Worm (Caenorhabditis elegans): Measurements from ENCODE around the gene chin-1.

The chin-1 gene

DNA sequence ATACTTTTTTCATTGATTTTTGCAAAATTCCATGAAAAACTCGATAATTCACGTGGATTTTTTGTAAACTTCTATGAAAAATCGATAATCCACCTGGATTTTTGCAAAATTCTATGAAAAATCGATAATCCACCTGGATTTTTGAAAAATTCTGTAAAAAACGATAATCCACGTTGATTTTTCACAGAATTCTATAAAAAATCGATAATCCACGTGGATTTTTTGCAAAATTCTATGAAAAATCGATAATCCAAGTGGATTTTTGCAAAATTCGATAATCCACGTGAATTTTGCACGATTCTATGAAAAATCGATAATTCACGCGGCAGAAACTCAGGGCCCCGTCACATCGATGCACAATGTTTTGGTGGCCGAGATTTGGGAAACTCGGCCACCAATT, 21.1 kb upstream of the chin-1 start:
- TF ChIP-seq F37B4.10 (GFP tag; IDR thresholded peaks at IDR 0.05) (no peak), dox-1 (GFP tag; IDR thresholded peaks at IDR 0.05) (no peak), die-1 (tag; optimal IDR thresholded peaks at IDR 0.05) (no peak), lsl-1 (GFP tag; optimal IDR thresholded peaks at IDR 0.05) (no peak), ztf-25 (GFP tag; IDR thresholded peaks at IDR 0.05) (no peak), ztf-28 (GFP tag; IDR thresholded peaks at IDR 0.05) (no peak), hmg-20 (GFP tag; IDR thresholded peaks at IDR 0.05) (no peak), B0019.2 (GFP tag; conservative IDR thresholded peaks at IDR 0.05) (no peak), snpc-3.4 (tag; optimal IDR thresholded peaks at IDR 0.05) (no peak), lin-54 (GFP tag; optimal IDR thresholded peaks at IDR 0.05) (no peak), snpc-1.3 (tag; optimal IDR thresholded peaks at IDR 0.05; ENCODE audit: insufficient read depth) (no peak), atf-7 (tag; optimal IDR thresholded peaks at IDR 0.05) (no peak), hmg-1.2 (GFP tag; IDR thresholded peaks at IDR 0.05) (no peak), ceh-100 (GFP tag; IDR thresholded peaks at IDR 0.05) (no peak), bed-2 (GFP tag; IDR thresholded peaks at IDR 0.05) (no peak), attf-5 (GFP tag; optimal IDR thresholded peaks at IDR 0.05) (no peak), Y53G8AR.9 (GFP tag; conservative IDR thresholded peaks at IDR 0.05) (no peak), tlf-1 (GFP tag; optimal IDR thresholded peaks at IDR 0.05) (no peak)

- TF ChIP-seq ceh-27 (GFP tag; optimal IDR thresholded peaks at IDR 0.05) (no peak), zfh-2 (GFP tag; conservative IDR thresholded peaks at IDR 0.05) (peak; percentile 55)
These were observed 17.1 kb upstream of the chin-1 start for ce11 chrIII:1054096-1054495.

DNA sequence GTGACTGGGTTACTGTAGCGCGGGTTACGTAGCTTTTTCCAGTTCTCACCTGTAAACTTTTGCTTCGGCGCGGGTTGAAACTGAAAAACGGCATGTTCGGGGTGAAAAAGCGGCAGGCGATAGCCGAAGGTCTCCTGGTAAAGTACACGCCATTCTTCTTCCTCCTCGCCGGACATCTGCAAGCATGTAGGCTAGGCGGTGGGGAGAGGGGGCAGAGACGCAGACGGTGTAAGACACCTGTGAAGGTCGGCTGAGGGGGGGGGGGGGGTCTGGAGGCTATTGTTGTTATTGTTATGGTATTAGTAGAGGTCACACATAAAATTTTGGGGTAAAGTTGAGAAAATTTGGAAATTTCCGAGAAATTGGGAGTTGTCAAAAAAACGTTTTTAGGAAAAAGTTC, 16.1 kb upstream of the chin-1 start, which contains the start of gene fbxo-11.2:
fbxo-11.2 (minus strand) TSS at position 176 of the 400 bp plus-strand sequence.
- TF ChIP-seq egrh-3 (GFP tag; IDR thresholded peaks at IDR 0.05) (peak; percentile 80; the same call in 1 of the 2 replicates), nfya-2 (GFP tag; IDR thresholded peaks at IDR 0.05) (no peak), F10E7.11 (tag; optimal IDR thresholded peaks at IDR 0.05) (no peak), zfh-2 (GFP tag; conservative IDR thresholded peaks at IDR 0.05) (peak; percentile 88), cebp-1 (GFP tag; IDR thresholded peaks at IDR 0.05) (no peak), cebp-1 (tag; optimal IDR thresholded peaks at IDR 0.05) (peak; percentile 9), mcd-1 (GFP tag; IDR thresholded peaks at IDR 0.05) (0 out of 2 replicates have a peak, but pooled peaks have one; percentile 21), aptf-2 (GFP tag; conservative IDR thresholded peaks at IDR 0.05) (no peak), F37B4.10 (GFP tag; IDR thresholded peaks at IDR 0.05) (no peak), hmg-1.2 (GFP tag; IDR thresholded peaks at IDR 0.05) (peak; percentile 34; the same call in 1 of the 2 replicates)

DNA sequence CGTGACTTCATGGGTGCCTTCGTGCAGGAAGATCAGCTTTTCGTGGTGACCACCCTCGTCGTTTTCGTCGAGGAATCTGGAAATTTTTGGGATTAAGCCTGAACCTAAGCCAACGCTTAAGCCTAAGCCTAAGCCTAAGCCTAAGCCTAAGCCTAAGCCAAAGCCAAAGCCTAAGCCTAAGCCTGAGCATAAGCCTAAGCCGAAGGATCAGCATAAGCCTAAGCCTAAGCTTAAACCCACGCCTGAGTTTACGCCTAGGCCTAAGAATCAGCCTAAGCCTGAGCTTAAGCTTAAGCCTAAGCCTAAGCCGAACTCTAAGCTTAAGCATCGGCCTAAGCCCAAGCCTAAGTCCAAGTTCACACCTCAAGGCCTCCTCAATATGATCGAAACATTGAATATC, 15.3 kb upstream of the chin-1 start:
- TF ChIP-seq zfh-2 (GFP tag; conservative IDR thresholded peaks at IDR 0.05) (0 out of 2 replicates have a peak, but pooled peaks have one; percentile 21), Y79H2A.3 (GFP tag; conservative IDR thresholded peaks at IDR 0.05) (no peak)

- TF ChIP-seq let-526 (GFP tag; IDR thresholded peaks at IDR 0.05) (no peak), T07F8.4 (tag; optimal IDR thresholded peaks at IDR 0.05) (no peak), tlf-1 (GFP tag; optimal IDR thresholded peaks at IDR 0.05) (no peak), ztf-3 (GFP tag; optimal IDR thresholded peaks at IDR 0.05) (no peak), F10E7.11 (tag; optimal IDR thresholded peaks at IDR 0.05) (no peak), T26A5.8 (tag; optimal IDR thresholded peaks at IDR 0.05) (no peak), lin-26 (GFP tag; IDR thresholded peaks at IDR 0.05) (no peak), madf-3 (GFP tag; IDR thresholded peaks at IDR 0.05) (no peak), ztf-26 (tag; optimal IDR thresholded peaks at IDR 0.05) (no peak), ceh-58 (GFP tag; IDR thresholded peaks at IDR 0.05) (no peak), egrh-3 (GFP tag; IDR thresholded peaks at IDR 0.05) (peak; percentile 85), F33H1.4 (GFP tag; IDR thresholded peaks at IDR 0.05) (no peak), chd-7 (tag; optimal IDR thresholded peaks at IDR 0.05) (no peak), ztf-18 (tag; optimal IDR thresholded peaks at IDR 0.05) (no peak), zfh-2 (GFP tag; conservative IDR thresholded peaks at IDR 0.05) (peak; percentile 85), hmg-1.2 (GFP tag; IDR thresholded peaks at IDR 0.05) (no peak)
These were observed 14.9 kb upstream of the chin-1 start for ce11 chrIII:1051877-1052276.

Measured in whole organism, young adult.